Fruit fly (Drosophila melanogaster): ENCODE data around the gene Mitofilin.

Mitofilin gene

DNA sequence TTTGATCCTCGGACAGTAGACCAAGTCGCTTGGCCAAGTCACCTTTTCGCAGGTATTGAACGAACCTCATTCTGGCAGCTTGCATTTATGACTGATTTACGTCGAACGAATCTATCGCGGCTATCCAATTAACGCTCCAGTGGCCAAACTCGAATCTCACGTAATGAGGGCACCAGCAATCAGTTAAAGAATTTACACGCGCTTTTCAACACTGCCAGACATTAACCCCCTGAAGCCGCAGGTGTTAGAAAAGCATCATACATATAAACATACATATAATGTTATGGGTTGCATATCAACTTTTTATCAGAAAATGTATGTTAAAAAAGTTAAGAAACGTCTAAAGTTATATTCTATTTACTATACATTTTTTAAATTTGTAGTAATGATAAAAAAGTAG, 2.2 kb upstream of the Mitofilin start, which contains the start of gene CG6028 (continued):
- no peak for TF ChIP-seq CG30431 (GFP tag; optimal IDR thresholded peaks at IDR 0.05)
- no peak for TF ChIP-seq CG1602 (GFP tag; optimal IDR thresholded peaks at IDR 0.05)
- no peak for TF ChIP-seq E2f1 (GFP tag; IDR thresholded peaks at IDR 0.05)
- TF ChIP-seq CG5245 (GFP tag; optimal IDR thresholded peaks at IDR 0.05), result peak; percentile 8
- TF ChIP-seq trem (tag; optimal IDR thresholded peaks at IDR 0.05), result peak; percentile 2
- TF ChIP-seq CTCF (GFP tag; optimal IDR thresholded peaks at IDR 0.05), result no peak
- no peak for TF ChIP-seq C15 (GFP tag; IDR thresholded peaks at IDR 0.05)
- TF ChIP-seq CG3726 (GFP tag; IDR thresholded peaks at IDR 0.05), result no peak
- no peak for TF ChIP-seq jigr1 (GFP tag; IDR thresholded peaks at IDR 0.05)
- peak; percentile 35; the same call in 1 of the 2 replicates for TF ChIP-seq CG16779 (GFP tag; IDR thresholded peaks at IDR 0.05)
- peak; percentile 68 for TF ChIP-seq chm (GFP tag; IDR thresholded peaks at IDR 0.05)
- no peak for TF ChIP-seq croc (GFP tag; conservative IDR thresholded peaks at IDR 0.05)
- no peak for TF ChIP-seq CG8944 (GFP tag; optimal IDR thresholded peaks at IDR 0.05)
- TF ChIP-seq CG7556 (GFP tag; optimal IDR thresholded peaks at IDR 0.05), result peak; percentile 6
- TF ChIP-seq mam (GFP tag; optimal IDR thresholded peaks at IDR 0.05), result peak; percentile 33
- TF ChIP-seq Awh (GFP tag; IDR thresholded peaks at IDR 0.05), result no peak
- TF ChIP-seq wek (GFP tag; optimal IDR thresholded peaks at IDR 0.05), result no peak
- TF ChIP-seq Tbp (GFP tag; optimal IDR thresholded peaks at IDR 0.05), result no peak
- TF ChIP-seq CG2202 (tag; optimal IDR thresholded peaks at IDR 0.05), result no peak
- peak; percentile 10 for TF ChIP-seq Side (GFP tag; optimal IDR thresholded peaks at IDR 0.05)
- TF ChIP-seq Ptx1 (GFP tag; IDR thresholded peaks at IDR 0.05), result 0 out of 2 replicates have a peak, but pooled peaks have one; percentile 27
- TF ChIP-seq bsh (GFP tag; optimal IDR thresholded peaks at IDR 0.05), result peak in 1 of 2 experiments; percentile 17
- TF ChIP-seq Med (GFP tag), result peak; percentile 89
- no peak for TF ChIP-seq gsb-n (tag; optimal IDR thresholded peaks at IDR 0.05)
- peak; percentile 17 for TF ChIP-seq CG30403 (GFP tag; optimal IDR thresholded peaks at IDR 0.05)
- no peak for TF ChIP-seq CG18476 (GFP tag; optimal IDR thresholded peaks at IDR 0.05)
- no peak for TF ChIP-seq CG7928 (GFP tag; optimal IDR thresholded peaks at IDR 0.05)
- peak; percentile 33; the same call in 1 of the 2 replicates for TF ChIP-seq Drgx (GFP tag; IDR thresholded peaks at IDR 0.05)
- TF ChIP-seq Atf3 (GFP tag; optimal IDR thresholded peaks at IDR 0.05), result no peak
- peak in 1 of 2 experiments; percentile 21 for TF ChIP-seq dpn (GFP tag; optimal IDR thresholded peaks at IDR 0.05)
- no peak for TF ChIP-seq ERR (GFP tag; optimal IDR thresholded peaks at IDR 0.05)
- TF ChIP-seq CG12071 (GFP tag; optimal IDR thresholded peaks at IDR 0.05), result no peak
- TF ChIP-seq so (GFP tag; IDR thresholded peaks at IDR 0.05), result 0 out of 3 replicates have a peak, but pooled peaks have one; percentile 26
- TF ChIP-seq NFAT (GFP tag; IDR thresholded peaks at IDR 0.05), result peak; percentile 62
- TF ChIP-seq CG13123 (GFP tag; optimal IDR thresholded peaks at IDR 0.05), result no peak
- TF ChIP-seq prd (optimal IDR thresholded peaks at IDR 0.05), result no peak
- TF ChIP-seq prd (GFP tag; IDR thresholded peaks at IDR 0.05), result no peak
- peak; percentile 5 for TF ChIP-seq Sry-δ (GFP tag; optimal IDR thresholded peaks at IDR 0.05)
- no peak for TF ChIP-seq gt (GFP tag; IDR thresholded peaks at IDR 0.05)
- TF ChIP-seq fu2 (GFP tag; optimal IDR thresholded peaks at IDR 0.05), result peak; percentile 3
- no peak for TF ChIP-seq bowl (GFP tag; IDR thresholded peaks at IDR 0.05)
- peak; percentile 40; the same call in 1 of the 3 replicates for TF ChIP-seq Doc3 (GFP tag; IDR thresholded peaks at IDR 0.05; ENCODE audit: partially characterized antibody)
- TF ChIP-seq row (GFP tag; IDR thresholded peaks at IDR 0.05), result peak; percentile 68
- TF ChIP-seq ci (GFP tag; IDR thresholded peaks at IDR 0.05), result peak; percentile 31; the same call in 1 of the 3 replicates
- TF ChIP-seq Lim3 (GFP tag; IDR thresholded peaks at IDR 0.05), result no peak
- peak in 1 of 2 experiments; percentile 13 for TF ChIP-seq crp (GFP tag; optimal IDR thresholded peaks at IDR 0.05)
- no peak for TF ChIP-seq Atf-2 (GFP tag; optimal IDR thresholded peaks at IDR 0.05)
- TF ChIP-seq B-H1 (GFP tag; IDR thresholded peaks at IDR 0.05), result no peak
- 0 out of 3 replicates have a peak, but pooled peaks have one; percentile 35 for TF ChIP-seq CG17361 (GFP tag; IDR thresholded peaks at IDR 0.05)
- TF ChIP-seq sd (tag; optimal IDR thresholded peaks at IDR 0.05), result peak; percentile 81
- TF ChIP-seq gfzf (GFP tag; optimal IDR thresholded peaks at IDR 0.05), result no peak
- TF ChIP-seq rib (GFP tag; IDR thresholded peaks at IDR 0.05), result no peak
- TF ChIP-seq CG4820 (GFP tag; optimal IDR thresholded peaks at IDR 0.05), result no peak
- TF ChIP-seq Rfx (GFP tag; IDR thresholded peaks at IDR 0.05), result peak; percentile 68

Measured in whole organism, embryonic.